Worm (Caenorhabditis elegans) whole organism, young adult: Measurements from ENCODE around the gene clec-138.
A peak's percentile ranks its signal among the peaks of the same experiment; 100 is the strongest.

Source experiments
- C17E4.6 ChIP-seq: fragments of 200-800 bp; sonication (Bioruptor generic); IDR thresholded peaks from 2 replicates; pipeline ENCODE4 v1.3.6; 2022; ENCODE audit warnings: missing genetic modification reagents, missing genetic modification characterization, missing compliant biosample characterization
- D2030.7 ChIP-seq: fragments of 200-800 bp; sonication (Bioruptor generic); IDR thresholded peaks from 2 replicates; pipeline ENCODE4 v1.3.6; 2022; ENCODE audit warnings: missing genetic modification reagents, missing genetic modification characterization, missing compliant biosample characterization
- F39B2.1 ChIP-seq: fragments of 200-800 bp; sonication (Bioruptor generic); IDR thresholded peaks from 2 replicates; pipeline ENCODE4 v1.3.6; 2022; ENCODE audit warnings: missing genetic modification reagents, missing genetic modification characterization, missing compliant biosample characterization
- K11D2.4 ChIP-seq: fragments of 200-800 bp; sonication (Bioruptor generic); IDR thresholded peaks from 2 replicates; pipeline ENCODE4 v1.3.6; 2022; ENCODE audit warnings: missing genetic modification reagents, missing genetic modification characterization, missing compliant biosample characterization
- Y53F4B.3 ChIP-seq: fragments of 200-800 bp; sonication (Bioruptor generic); IDR thresholded peaks from 2 replicates; pipeline ENCODE4 v1.3.6; 2022; ENCODE audit warnings: missing genetic modification reagents, missing genetic modification characterization, missing compliant biosample characterization
- ama-1 ChIP-seq, 3 experiments: fragments of 150-350 bp in 1 of 3; sonication (generic microtip) in 2 of 3; optimal IDR thresholded peaks; 2 replicates each; lab custom pipeline; 2014 to 2018; ENCODE audit warnings: missing biosample characterization in 2 of 3, missing genetic modification characterization in 2 of 3, missing genetic modification reagents in 2 of 3
- aptf-3 ChIP-seq: fragments of 200-800 bp; sonication (Bioruptor generic); IDR thresholded peaks from 2 replicates; pipeline ENCODE4 v1.3.6; 2022; ENCODE audit warnings: missing genetic modification characterization, missing compliant biosample characterization
- atf-7 ChIP-seq: sonication (generic microtip); optimal IDR thresholded peaks from 2 replicates; lab custom pipeline; 2017; ENCODE audit warnings: mild to moderate bottlenecking, missing genetic modification characterization, missing compliant biosample characterization
- ccch-3 ChIP-seq: fragments of 200-800 bp; sonication (Bioruptor generic); optimal IDR thresholded peaks from 2 replicates; lab custom pipeline; 2018; ENCODE audit warnings: mild to moderate bottlenecking, missing genetic modification characterization, missing compliant biosample characterization
- ceh-27 ChIP-seq: fragments of 200-800 bp; sonication (Bioruptor generic); optimal IDR thresholded peaks from 2 replicates; lab custom pipeline; 2018; ENCODE audit warnings: mild to moderate bottlenecking, missing genetic modification characterization, moderate library complexity, missing compliant biosample characterization
- ceh-40 ChIP-seq: fragments of 200-800 bp; sonication (Bioruptor generic); IDR thresholded peaks from 2 replicates; pipeline ENCODE4 v1.3.6; 2022; ENCODE audit warnings: missing genetic modification characterization, missing compliant biosample characterization
- ceh-91 ChIP-seq: fragments of 200-800 bp; sonication (Bioruptor generic); IDR thresholded peaks from 2 replicates; pipeline ENCODE4 v1.3.6; 2022; ENCODE audit warnings: missing genetic modification reagents, missing genetic modification characterization, missing compliant biosample characterization
- die-1 ChIP-seq: sonication (generic microtip); optimal IDR thresholded peaks from 2 replicates; lab custom pipeline; 2016; ENCODE audit warnings: missing genotype, mild to moderate bottlenecking, missing genetic modification characterization, missing compliant biosample characterization
- dox-1 ChIP-seq: fragments of 200-800 bp; sonication (Bioruptor generic); IDR thresholded peaks from 2 replicates; pipeline ENCODE4 v1.3.6; 2022; ENCODE audit warnings: missing genetic modification reagents, missing genetic modification characterization, missing compliant biosample characterization
- dpff-1 ChIP-seq: sonication (generic microtip); optimal IDR thresholded peaks from 2 replicates; lab custom pipeline; 2017; ENCODE audit warnings: mild to moderate bottlenecking, missing genetic modification characterization, missing compliant biosample characterization
- ets-4 ChIP-seq: fragments of 200-800 bp; sonication (Bioruptor generic); optimal IDR thresholded peaks from 2 replicates; lab custom pipeline; 2018; ENCODE audit warnings: mild to moderate bottlenecking, missing genetic modification characterization, missing compliant biosample characterization
- gei-17 ChIP-seq: fragments of 200-800 bp; sonication (Bioruptor generic); optimal IDR thresholded peaks from 2 replicates; lab custom pipeline; 2018; ENCODE audit warnings: mild to moderate bottlenecking, missing genetic modification characterization, missing compliant biosample characterization
- hsf-1 ChIP-seq: fragments of 200-800 bp; sonication (Bioruptor generic); IDR thresholded peaks from 2 replicates; pipeline ENCODE4 v1.3.6; 2022; ENCODE audit warnings: missing genetic modification reagents, missing genetic modification characterization, missing compliant biosample characterization
- lsl-1 ChIP-seq: fragments of 200-800 bp; sonication (Bioruptor generic); optimal IDR thresholded peaks from 2 replicates; lab custom pipeline; 2018; ENCODE audit warnings: mild to moderate bottlenecking, missing genetic modification characterization, moderate library complexity, missing compliant biosample characterization
- madf-10 ChIP-seq: sonication (generic microtip); optimal IDR thresholded peaks from 2 replicates; lab custom pipeline; 2016; ENCODE audit warnings: mild to moderate bottlenecking, missing genetic modification characterization, missing compliant biosample characterization
- madf-3 ChIP-seq: fragments of 200-800 bp; sonication (Bioruptor generic); IDR thresholded peaks from 2 replicates; pipeline ENCODE4 v1.3.6; 2022; ENCODE audit warnings: missing genetic modification reagents, missing genetic modification characterization, missing compliant biosample characterization
- mcd-1 ChIP-seq: fragments of 200-800 bp; sonication (Bioruptor generic); IDR thresholded peaks from 2 replicates; pipeline ENCODE4 v1.3.6; 2022; ENCODE audit warnings: missing genetic modification reagents, missing genetic modification characterization, missing compliant biosample characterization
- mxl-1 ChIP-seq: sonication (generic microtip); optimal IDR thresholded peaks from 2 replicates; lab custom pipeline; 2016; ENCODE audit warnings: missing genetic modification characterization, missing compliant biosample characterization
- nhr-27 ChIP-seq: fragments of 200-800 bp; sonication (Bioruptor generic); optimal IDR thresholded peaks from 2 replicates; lab custom pipeline; 2018; ENCODE audit warnings: mild to moderate bottlenecking, missing genetic modification characterization, moderate library complexity, missing compliant biosample characterization
- nhr-90 ChIP-seq: sonication (generic microtip); optimal IDR thresholded peaks from 2 replicates; lab custom pipeline; 2016; ENCODE audit warnings: missing genotype, mild to moderate bottlenecking, missing genetic modification characterization, missing compliant biosample characterization
- pha-4 ChIP-seq: fragments of 150-350 bp; sonication (generic microtip); optimal IDR thresholded peaks from 2 replicates; lab custom pipeline; 2014; ENCODE audit warnings: missing biosample characterization, missing genetic modification reagents, missing genetic modification characterization
- rcor-1 ChIP-seq: fragments of 200-800 bp; sonication (Bioruptor generic); IDR thresholded peaks from 2 replicates; pipeline ENCODE4 v1.3.6; 2022; ENCODE audit warnings: missing genetic modification reagents, missing genetic modification characterization, missing compliant biosample characterization
- sdz-38 ChIP-seq: sonication (generic microtip); optimal IDR thresholded peaks from 2 replicates; lab custom pipeline; 2016; ENCODE audit warnings: missing genotype, missing genetic modification characterization, missing compliant biosample characterization
- snpc-4 ChIP-seq, 5 experiments: fragments of 150-350 bp in 1 of 5; sonication (generic microtip) in 4 of 5; optimal IDR thresholded peaks; 2 replicates each; lab custom pipeline; 2014 to 2018; ENCODE audit warnings: missing genetic modification characterization in 5 of 5, missing biosample characterization in 3 of 5, antibody characterized with exemption in 2 of 5, mild to moderate bottlenecking in 2 of 5, missing compliant biosample characterization in 2 of 5, missing genotype in 2 of 5, moderate library complexity in 2 of 5, missing genetic modification reagents in 1 of 5
- somi-1 ChIP-seq: fragments of 200-800 bp; sonication (Bioruptor generic); optimal IDR thresholded peaks from 2 replicates; lab custom pipeline; 2018; ENCODE audit warnings: mild to moderate bottlenecking, missing genetic modification characterization, missing compliant biosample characterization
- zfh-2 ChIP-seq: fragments of 200-800 bp; sonication (Bioruptor generic); conservative IDR thresholded peaks from 2 replicates; pipeline ENCODE4 v1.3.6; 2022; ENCODE audit warnings: missing genetic modification reagents, missing genetic modification characterization, missing compliant biosample characterization
- ztf-25 ChIP-seq: fragments of 200-800 bp; sonication (Bioruptor generic); IDR thresholded peaks from 2 replicates; pipeline ENCODE4 v1.3.6; 2022; ENCODE audit warnings: missing genetic modification reagents, missing genetic modification characterization, missing compliant biosample characterization
- ztf-28 ChIP-seq: fragments of 200-800 bp; sonication (Bioruptor generic); IDR thresholded peaks from 2 replicates; pipeline ENCODE4 v1.3.6; 2022; ENCODE audit warnings: missing genetic modification reagents, missing genetic modification characterization, missing compliant biosample characterization

The clec-138 gene

ce11 chrII:4590086-4590485 lies 29.5 kb downstream of the clec-138 start:
- TF ChIP-seq zfh-2 (GFP tag; lab: Robert Waterston, UW) (peak; percentile 57), Y53F4B.3 (GFP tag; lab: Robert Waterston, UW) (no peak), ceh-40 (GFP tag; lab: Robert Waterston, UW) (no peak), nhr-90 (no peak), mcd-1 (GFP tag; lab: Robert Waterston, UW) (no peak), ccch-3 (GFP tag; lab: Kevin White, UChicago) (no peak), lsl-1 (GFP tag; lab: Kevin White, UChicago) (no peak), pha-4 (no peak), mxl-1 (tag; lab: Kevin White, UChicago) (no peak), madf-10 (tag; lab: Kevin White, UChicago) (no peak), D2030.7 (no peak), ceh-27 (GFP tag; lab: Kevin White, UChicago) (no peak), dpff-1 (no peak), madf-3 (0 out of 2 replicates have a peak, but pooled peaks have one; percentile 5), hsf-1 (GFP tag; lab: Robert Waterston, UW) (0 out of 2 replicates have a peak, but pooled peaks have one; percentile 13)

DNA sequence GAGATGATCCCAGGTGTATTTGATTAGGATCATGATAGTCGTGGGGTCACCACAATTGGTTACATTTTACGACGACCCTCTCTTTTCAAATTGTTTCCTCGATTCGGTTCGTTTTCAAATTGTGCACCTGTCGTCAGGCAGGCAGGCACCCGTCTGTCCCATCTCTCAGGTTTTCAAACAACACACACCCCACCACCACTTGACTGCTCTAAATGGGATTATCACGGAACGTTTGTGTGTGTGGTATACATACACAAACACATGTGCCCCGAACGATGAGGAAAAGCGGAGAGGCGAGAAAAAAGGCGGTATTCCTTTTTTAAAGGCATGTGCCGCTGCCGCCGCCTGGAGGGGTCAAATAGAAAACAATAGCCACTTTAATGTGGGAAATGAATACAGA lies 34.3 kb downstream of the clec-138 start:
- TF ChIP-seq ama-1 (optimal IDR thresholded peaks at IDR 0.05; lab: Kevin White, UChicago) (no peak), ama-1 (GFP tag; optimal IDR thresholded peaks at IDR 0.05; lab: Kevin White, UChicago) (no peak), ztf-25 (GFP tag; lab: Robert Waterston, UW) (no peak), somi-1 (GFP tag; lab: Kevin White, UChicago) (no peak), hsf-1 (GFP tag; lab: Robert Waterston, UW) (0 out of 2 replicates have a peak, but pooled peaks have one; percentile 21), gei-17 (no peak)

DNA sequence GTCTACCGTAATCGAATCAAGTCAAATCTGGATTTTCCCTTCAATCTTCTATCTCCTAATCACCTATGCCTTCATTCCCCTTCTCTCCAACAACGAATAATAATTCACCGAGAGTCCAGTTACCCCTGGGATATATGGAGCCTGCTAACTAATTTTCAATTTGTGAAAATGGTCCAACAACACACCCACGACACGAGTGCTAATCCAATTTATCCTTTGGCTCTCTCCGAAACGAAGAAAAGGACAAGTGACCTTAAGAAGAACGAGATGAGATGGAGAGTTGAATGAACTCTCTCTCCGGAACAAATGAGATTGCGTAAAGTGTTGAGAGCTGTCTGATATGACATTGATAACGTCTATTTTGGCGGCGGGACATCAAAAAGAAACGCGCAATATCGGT lies 35.3 kb downstream of the clec-138 start:
- TF ChIP-seq F39B2.1 (GFP tag; lab: Robert Waterston, UW) (no peak), ceh-91 (GFP tag; lab: Robert Waterston, UW) (no peak), dox-1 (GFP tag; lab: Robert Waterston, UW) (no peak), ets-4 (GFP tag; lab: Kevin White, UChicago) (no peak), ama-1 (optimal IDR thresholded peaks at IDR 0.05; lab: Kevin White, UChicago) (no peak), ama-1 (GFP tag; optimal IDR thresholded peaks at IDR 0.05; lab: Kevin White, UChicago) (no peak)

ce11 chrII:4583203-4583912 lies 36.2 kb downstream of the clec-138 start:
- TF ChIP-seq nhr-27 (no peak), madf-3 (0 out of 2 replicates have a peak, but pooled peaks have one; percentile 13)

DNA sequence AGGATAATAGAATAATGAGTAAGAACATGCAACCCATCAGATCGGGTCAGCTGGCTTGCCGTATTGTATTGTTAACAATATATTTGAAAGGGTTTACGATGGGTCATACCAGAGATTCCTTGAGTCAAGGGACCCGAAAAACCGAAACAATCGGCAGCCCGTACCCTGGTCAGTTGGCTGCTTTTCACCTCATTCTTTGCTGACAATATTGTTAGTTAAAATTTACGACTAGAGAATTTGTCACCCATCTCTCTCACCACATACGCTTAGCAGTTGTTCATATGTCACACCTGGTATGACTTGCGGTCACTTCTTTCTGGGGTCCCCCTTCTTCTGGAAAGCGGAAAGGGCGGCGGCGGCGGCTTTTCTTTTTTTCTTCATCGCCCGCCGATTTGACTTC lies 38.5 kb downstream of the clec-138 start:
- no peak for TF ChIP-seq die-1 (tag; lab: Kevin White, UChicago)
- no peak for TF ChIP-seq rcor-1 (GFP tag; lab: Robert Waterston, UW)
- TF ChIP-seq atf-7 (tag; lab: Kevin White, UChicago), result no peak
- no peak for TF ChIP-seq mcd-1 (GFP tag; lab: Robert Waterston, UW)
- no peak for TF ChIP-seq D2030.7
- TF ChIP-seq K11D2.4 (GFP tag; lab: Robert Waterston, UW), result no peak
- TF ChIP-seq aptf-3 (GFP tag; lab: Robert Waterston, UW), result no peak
- TF ChIP-seq snpc-4 (GFP tag; optimal IDR thresholded peaks at IDR 0.05; lab: Kevin White, UChicago), result no peak
- TF ChIP-seq snpc-4 (tag; optimal IDR thresholded peaks at IDR 0.05; lab: Kevin White, UChicago), result no peak
- TF ChIP-seq ztf-28 (GFP tag; lab: Robert Waterston, UW), result no peak
- no peak for TF ChIP-seq sdz-38 (tag; lab: Kevin White, UChicago)
- TF ChIP-seq C17E4.6 (GFP tag; lab: Robert Waterston, UW), result no peak
